Worm (Caenorhabditis elegans) whole organism, L3 larva: ENCODE data around the gene C23G10.1.

Experiments used
- R02D3.7 ChIP-seq: fragments of 150-350 bp; optimal IDR thresholded peaks from 2 replicates; lab custom pipeline; 2014; ENCODE audit warnings: missing biosample characterization, missing genetic modification characterization
- ZK546.5 ChIP-seq: sonication (generic microtip); optimal IDR thresholded peaks from 2 replicates; lab custom pipeline; 2017; ENCODE audit warnings: missing biosample characterization, missing genetic modification characterization
- aly-2 ChIP-seq: fragments of 150-350 bp; optimal IDR thresholded peaks from 2 replicates; lab custom pipeline; 2014; ENCODE audit warnings: missing biosample characterization, missing genetic modification characterization
- ama-1 ChIP-seq: fragments of 150-350 bp; optimal IDR thresholded peaks from 2 replicates; lab custom pipeline; 2018
- ceh-28 ChIP-seq: fragments of 150-350 bp; optimal IDR thresholded peaks from 2 replicates; lab custom pipeline; 2014; ENCODE audit warnings: missing biosample characterization, missing genetic modification reagents, missing genetic modification characterization
- ceh-82 ChIP-seq: fragments of 150-350 bp; optimal IDR thresholded peaks from 2 replicates; lab custom pipeline; 2014; ENCODE audit warnings: missing biosample characterization, missing genetic modification characterization
- ceh-9 ChIP-seq: sonication (generic microtip); optimal IDR thresholded peaks from 2 replicates; lab custom pipeline; 2018; ENCODE audit warnings: missing biosample characterization, missing genetic modification characterization
- egl-27 ChIP-seq: sonication (generic microtip); optimal IDR thresholded peaks from 4 replicates; lab custom pipeline; 2017; ENCODE audit warnings: missing biosample characterization, missing genetic modification reagents, missing genetic modification characterization
- elt-1 ChIP-seq: fragments of 150-350 bp; optimal IDR thresholded peaks from 2 replicates; lab custom pipeline; 2014; ENCODE audit warnings: missing biosample characterization, missing genetic modification characterization
- elt-2 ChIP-seq: sonication (generic microtip); optimal IDR thresholded peaks from 2 replicates; lab custom pipeline; 2016; ENCODE audit warnings: missing genetic modification reagents, mild to moderate bottlenecking, missing genetic modification characterization, missing compliant biosample characterization
- elt-3 ChIP-seq, 3 experiments: fragments of 150-350 bp in 1 of 3; sonication (generic microtip) in 2 of 3; optimal IDR thresholded peaks; 2 replicates in 2 of 3; 4 replicates in 1 of 3; lab custom pipeline; 2014 to 2017; ENCODE audit warnings: missing biosample characterization in 3 of 3, missing genetic modification characterization in 3 of 3
- eor-1 ChIP-seq, 2 experiments: fragments of 150-350 bp; optimal IDR thresholded peaks; 2 replicates each; lab custom pipeline; 2014 to 2018; ENCODE audit warnings: missing biosample characterization in 2 of 2, missing genetic modification characterization in 2 of 2
- fos-1 ChIP-seq: fragments of 150-350 bp; optimal IDR thresholded peaks from 2 replicates; lab custom pipeline; 2014; ENCODE audit warnings: missing biosample characterization, missing genetic modification characterization
- hmg-11 ChIP-seq: sonication (generic microtip); optimal IDR thresholded peaks from 2 replicates; lab custom pipeline; 2016; ENCODE audit warnings: missing genetic modification characterization, missing compliant biosample characterization
- lin-15B ChIP-seq: fragments of 150-350 bp; optimal IDR thresholded peaks from 2 replicates; lab custom pipeline; 2014; ENCODE audit warnings: missing biosample characterization, missing genetic modification characterization
- lin-39 ChIP-seq: fragments of 150-350 bp; optimal IDR thresholded peaks from 2 replicates; lab custom pipeline; 2018; ENCODE audit warnings: missing biosample characterization, missing genetic modification reagents, missing genetic modification characterization
- lsy-12 ChIP-seq: sonication (generic microtip); optimal IDR thresholded peaks from 2 replicates; lab custom pipeline; 2016; ENCODE audit warnings: mild to moderate bottlenecking, missing genetic modification characterization, missing compliant biosample characterization
- mdl-1 ChIP-seq: fragments of 150-350 bp; optimal IDR thresholded peaks from 2 replicates; lab custom pipeline; 2014; ENCODE audit warnings: missing biosample characterization, missing genetic modification characterization
- nfya-1 ChIP-seq: sonication (generic microtip); optimal IDR thresholded peaks from 2 replicates; lab custom pipeline; 2017; ENCODE audit warnings: missing genetic modification characterization, mild to moderate bottlenecking, missing compliant biosample characterization, antibody characterized with exemption, moderate library complexity; ENCODE audit not compliant: insufficient read depth
- nhr-11 ChIP-seq: fragments of 150-350 bp; optimal IDR thresholded peaks from 2 replicates; lab custom pipeline; 2014; ENCODE audit warnings: missing biosample characterization, missing genetic modification characterization
- nhr-237 ChIP-seq: fragments of 150-350 bp; optimal IDR thresholded peaks from 2 replicates; lab custom pipeline; 2014; ENCODE audit warnings: missing biosample characterization, missing genetic modification characterization
- nhr-25 ChIP-seq: sonication (generic microtip); optimal IDR thresholded peaks from 2 replicates; lab custom pipeline; 2017; ENCODE audit warnings: missing biosample characterization, missing genetic modification characterization
- nhr-28 ChIP-seq: fragments of 150-350 bp; optimal IDR thresholded peaks from 2 replicates; lab custom pipeline; 2014; ENCODE audit warnings: missing biosample characterization, missing genetic modification characterization
- nhr-43 ChIP-seq: sonication (generic microtip); optimal IDR thresholded peaks from 2 replicates; lab custom pipeline; 2016; ENCODE audit warnings: mild to moderate bottlenecking, missing genetic modification characterization, missing compliant biosample characterization; ENCODE audit not compliant: poor library complexity, severe bottlenecking
- nhr-67 ChIP-seq: fragments of 150-350 bp; optimal IDR thresholded peaks from 2 replicates; lab custom pipeline; 2014; ENCODE audit warnings: missing biosample characterization, missing genetic modification characterization
- nhr-76 ChIP-seq: fragments of 150-350 bp; sonication (generic microtip); optimal IDR thresholded peaks from 5 replicates; lab custom pipeline; 2014; ENCODE audit warnings: missing biosample characterization, missing genetic modification characterization
- nhr-77 ChIP-seq: fragments of 150-350 bp; optimal IDR thresholded peaks from 2 replicates; lab custom pipeline; 2014; ENCODE audit warnings: missing biosample characterization, missing genetic modification characterization
- pha-4 ChIP-seq: fragments of 150-350 bp; optimal IDR thresholded peaks from 2 replicates; lab custom pipeline; 2014; ENCODE audit warnings: missing biosample characterization, missing genetic modification reagents, missing genetic modification characterization
- pqm-1 ChIP-seq: fragments of 150-350 bp; optimal IDR thresholded peaks from 2 replicates; lab custom pipeline; 2017; ENCODE audit warnings: missing biosample characterization, missing genetic modification characterization, inconsistent platforms
- sea-2 ChIP-seq: fragments of 150-350 bp; sonication (generic microtip); optimal IDR thresholded peaks from 4 replicates; lab custom pipeline; 2014; ENCODE audit warnings: missing biosample characterization, missing genetic modification reagents, missing genetic modification characterization
- skn-1 ChIP-seq: fragments of 150-350 bp; optimal IDR thresholded peaks from 2 replicates; lab custom pipeline; 2014; ENCODE audit warnings: missing biosample characterization, missing genetic modification characterization
- tbx-2 ChIP-seq: sonication (generic microtip); optimal IDR thresholded peaks from 2 replicates; lab custom pipeline; 2016; ENCODE audit warnings: mild to moderate bottlenecking, missing genetic modification characterization, missing compliant biosample characterization
- unc-39 ChIP-seq: sonication (generic microtip); optimal IDR thresholded peaks from 4 replicates; lab custom pipeline; 2017; ENCODE audit warnings: missing biosample characterization, missing genetic modification characterization
- unc-62 ChIP-seq: fragments of 150-350 bp; sonication (generic microtip); optimal IDR thresholded peaks from 4 replicates; lab custom pipeline; 2014; ENCODE audit warnings: missing biosample characterization, missing genetic modification reagents, missing genetic modification characterization
- zag-1 ChIP-seq: fragments of 150-350 bp; optimal IDR thresholded peaks from 2 replicates; lab custom pipeline; 2014; ENCODE audit warnings: missing biosample characterization, missing genetic modification characterization
- ztf-4 ChIP-seq: fragments of 150-350 bp; optimal IDR thresholded peaks from 2 replicates; lab custom pipeline; 2014; ENCODE audit warnings: missing biosample characterization, missing genetic modification characterization

C23G10.1 gene

DNA sequence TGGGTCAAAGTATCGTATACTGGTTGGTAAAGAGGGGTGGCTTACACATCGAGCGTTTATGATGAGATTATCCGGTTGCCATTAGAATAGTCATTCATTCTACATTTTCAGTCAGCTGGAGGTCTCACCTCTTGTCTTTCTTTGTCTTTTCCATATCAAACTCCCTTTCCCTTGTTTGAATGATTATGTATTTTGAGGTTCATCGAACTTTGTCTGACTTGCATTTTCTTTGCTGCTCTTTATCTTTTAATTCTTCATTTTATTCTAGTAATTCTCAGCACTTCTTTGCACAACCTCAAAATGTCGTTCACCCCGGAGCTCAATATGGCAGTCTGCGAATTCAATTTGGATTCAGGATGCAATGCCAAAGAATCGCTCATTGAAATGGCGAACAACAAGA lies 31.4 kb downstream of the C23G10.1 start, which contains the start of gene T12A2.3:
Gene T12A2.3 (plus strand): TSS at position 301 of the 400 bp plus-strand sequence.
- TF ChIP-seq unc-62 (GFP tag; lab: Kevin White, UChicago): no peak
- TF ChIP-seq hmg-11 (tag; lab: Kevin White, UChicago): no peak
- no peak for TF ChIP-seq tbx-2 (tag; lab: Kevin White, UChicago)
- no peak for TF ChIP-seq egl-27 (tag; lab: Kevin White, UChicago)
- TF ChIP-seq R02D3.7 (tag; lab: Kevin White, UChicago): no peak
- no peak for TF ChIP-seq lin-39 (tag; lab: Kevin White, UChicago)
- no peak for TF ChIP-seq ama-1 (lab: Kevin White, UChicago)
- no peak for TF ChIP-seq nhr-25 (tag; lab: Kevin White, UChicago)
- TF ChIP-seq ztf-4 (tag; lab: Kevin White, UChicago): no peak
- TF ChIP-seq pqm-1 (tag; lab: Kevin White, UChicago): no peak
- no peak for TF ChIP-seq lsy-12
- no peak for TF ChIP-seq aly-2 (tag; lab: Kevin White, UChicago)
- TF ChIP-seq nhr-11 (tag; lab: Kevin White, UChicago): no peak
- no peak for TF ChIP-seq elt-3 (tag; optimal IDR thresholded peaks at IDR 0.05; lab: Kevin White, UChicago)
- TF ChIP-seq zag-1 (tag; lab: Kevin White, UChicago): no peak
- no peak for TF ChIP-seq ceh-28 (tag; lab: Kevin White, UChicago)
- TF ChIP-seq nfya-1 (tag; lab: Kevin White, UChicago): no peak
- TF ChIP-seq sea-2 (GFP tag; lab: Kevin White, UChicago): no peak
- no peak for TF ChIP-seq nhr-28 (tag; lab: Kevin White, UChicago)
- TF ChIP-seq, all 47 proteins: peak for 0

DNA sequence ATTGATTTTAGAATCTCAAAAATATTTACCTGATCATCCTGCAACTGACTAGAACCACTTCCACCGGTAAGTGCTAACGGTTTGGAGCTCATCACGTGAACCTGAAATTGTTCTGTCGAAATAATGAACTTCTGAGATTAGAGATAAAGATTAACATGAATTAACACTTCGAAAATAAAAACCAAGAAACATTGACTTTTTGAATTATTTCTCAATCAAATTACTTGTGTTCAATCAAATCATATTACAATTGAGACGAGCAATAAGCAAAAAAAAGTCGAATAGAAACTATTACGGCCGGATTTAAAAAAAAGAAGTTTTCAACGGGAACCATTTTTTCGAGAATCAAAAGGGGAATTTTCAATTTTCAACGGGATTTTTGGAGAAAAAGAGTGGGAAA lies 36.6 kb downstream of the C23G10.1 start, which contains the start of gene bcas-2:
Gene bcas-2 (minus strand): TSS at position 101 of the 400 bp plus-strand sequence.
- no peak for TF ChIP-seq ama-1 (lab: Kevin White, UChicago)
- no peak for TF ChIP-seq unc-62 (GFP tag; lab: Kevin White, UChicago)
- no peak for TF ChIP-seq ceh-9 (tag; lab: Kevin White, UChicago)
- no peak for TF ChIP-seq ztf-4 (tag; lab: Kevin White, UChicago)
- TF ChIP-seq nhr-67 (tag; lab: Kevin White, UChicago): no peak
- no peak for TF ChIP-seq ZK546.5 (tag; lab: Kevin White, UChicago)
- no peak for TF ChIP-seq nhr-11 (tag; lab: Kevin White, UChicago)
- TF ChIP-seq zag-1 (tag; lab: Kevin White, UChicago): no peak
- no peak for TF ChIP-seq lin-15B (tag; lab: Kevin White, UChicago)
- TF ChIP-seq hmg-11 (tag; lab: Kevin White, UChicago): no peak
- no peak for TF ChIP-seq mdl-1 (tag; lab: Kevin White, UChicago)
- TF ChIP-seq elt-1 (tag; lab: Kevin White, UChicago): no peak
- TF ChIP-seq pqm-1 (tag; lab: Kevin White, UChicago): no peak
- TF ChIP-seq elt-3 (tag; optimal IDR thresholded peaks at IDR 0.05; lab: Kevin White, UChicago): no peak
- TF ChIP-seq ceh-82: no peak

DNA sequence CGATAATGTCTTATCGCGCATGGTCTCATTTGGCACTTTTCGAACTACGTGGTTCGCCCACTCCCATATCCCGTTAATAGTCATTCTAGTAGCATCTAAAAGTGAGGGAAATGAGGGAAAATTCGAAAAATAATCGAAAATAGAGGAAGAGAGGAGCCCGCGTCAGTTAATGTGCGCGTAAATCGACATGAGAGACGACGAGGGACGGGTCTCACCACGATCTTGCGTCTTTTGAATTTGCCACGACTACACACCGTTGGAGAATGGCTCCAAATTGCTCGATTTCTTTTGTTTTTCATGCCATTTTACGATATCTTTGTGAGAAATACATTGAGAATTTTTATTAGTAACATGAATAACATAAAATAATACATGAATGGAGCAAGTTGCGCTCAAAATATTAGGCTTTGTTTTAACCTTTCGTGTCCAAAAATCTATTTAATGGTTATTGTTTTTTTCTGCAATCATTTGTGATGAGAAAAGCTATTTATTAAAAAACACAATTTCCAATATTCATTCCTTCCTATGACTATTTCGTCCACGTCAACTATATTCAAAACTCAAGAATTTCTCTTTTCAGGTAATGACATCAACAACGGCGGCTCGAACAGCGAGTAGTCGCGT lies 39.1 kb downstream of the C23G10.1 start, which contains the start of the genes gen-1 and stt-3:
Gene gen-1 (minus strand): TSS at position 95 of the 624 bp plus-strand sequence.
Gene stt-3 (plus strand): TSS at position 574 of the 624 bp plus-strand sequence.
- TF ChIP-seq ceh-82: no peak
- peak; percentile 69 for TF ChIP-seq lin-39 (tag; lab: Kevin White, UChicago)
- no peak for TF ChIP-seq eor-1 (tag; optimal IDR thresholded peaks at IDR 0.05; lab: Kevin White, UChicago)
- TF ChIP-seq zag-1 (tag; lab: Kevin White, UChicago): no peak
- TF ChIP-seq unc-39 (tag; lab: Kevin White, UChicago): no peak
- no peak for TF ChIP-seq ceh-9 (tag; lab: Kevin White, UChicago)
- TF ChIP-seq lin-15B (tag; lab: Kevin White, UChicago): peak; percentile 62
- no peak for TF ChIP-seq nhr-43 (tag; lab: Kevin White, UChicago)
- peak; percentile 80 for TF ChIP-seq R02D3.7 (tag; lab: Kevin White, UChicago)
- no peak for TF ChIP-seq fos-1 (tag; lab: Kevin White, UChicago)
- TF ChIP-seq lsy-12: no peak
- TF ChIP-seq elt-2: peak; percentile 12
- TF ChIP-seq skn-1 (tag; lab: Kevin White, UChicago): no peak
- TF ChIP-seq aly-2 (tag; lab: Kevin White, UChicago): no peak
- TF ChIP-seq nhr-77: no peak
- no peak for TF ChIP-seq nhr-11 (tag; lab: Kevin White, UChicago)
- TF ChIP-seq egl-27 (tag; lab: Kevin White, UChicago): no peak

- TF ChIP-seq nhr-76 (no peak), nhr-237 (tag; lab: Kevin White, UChicago) (no peak), unc-39 (tag; lab: Kevin White, UChicago) (no peak), pha-4 (tag; lab: Kevin White, UChicago) (no peak), ZK546.5 (tag; lab: Kevin White, UChicago) (no peak), eor-1 (tag; optimal IDR thresholded peaks at IDR 0.05; lab: Kevin White, UChicago) (no peak)
These were observed 42.4 kb downstream of the C23G10.1 start, which contains the start of gene amdh-1 for ce11 chrIII:6251511-6251910. TSS of gene amdh-1 (plus strand) at chrIII:6251811.
